Worm (Caenorhabditis elegans) whole organism, L3 larva: ENCODE measurements around the gene his-18.

Experiments used
- ama-1 ChIP-seq: fragments of 150-350 bp; optimal IDR thresholded peaks from 2 replicates; lab custom pipeline; 2018
- elt-2 ChIP-seq: sonication (generic microtip); optimal IDR thresholded peaks from 2 replicates; lab custom pipeline; 2016; ENCODE audit warnings: missing genetic modification reagents, mild to moderate bottlenecking, missing genetic modification characterization, missing compliant biosample characterization
- fkh-10 ChIP-seq: sonication (generic microtip); optimal IDR thresholded peaks from 2 replicates; lab custom pipeline; 2017; ENCODE audit warnings: missing biosample characterization, missing genetic modification reagents, missing genetic modification characterization
- fkh-2 ChIP-seq: fragments of 150-350 bp; optimal IDR thresholded peaks from 2 replicates; lab custom pipeline; 2014; ENCODE audit warnings: missing biosample characterization, missing genetic modification reagents, missing genetic modification characterization
- nfya-1 ChIP-seq: sonication (generic microtip); optimal IDR thresholded peaks from 2 replicates; lab custom pipeline; 2017; ENCODE audit warnings: missing genetic modification characterization, mild to moderate bottlenecking, missing compliant biosample characterization, antibody characterized with exemption, moderate library complexity; ENCODE audit not compliant: insufficient read depth
- nhr-28 ChIP-seq: fragments of 150-350 bp; optimal IDR thresholded peaks from 2 replicates; lab custom pipeline; 2014; ENCODE audit warnings: missing biosample characterization, missing genetic modification characterization

DNA sequence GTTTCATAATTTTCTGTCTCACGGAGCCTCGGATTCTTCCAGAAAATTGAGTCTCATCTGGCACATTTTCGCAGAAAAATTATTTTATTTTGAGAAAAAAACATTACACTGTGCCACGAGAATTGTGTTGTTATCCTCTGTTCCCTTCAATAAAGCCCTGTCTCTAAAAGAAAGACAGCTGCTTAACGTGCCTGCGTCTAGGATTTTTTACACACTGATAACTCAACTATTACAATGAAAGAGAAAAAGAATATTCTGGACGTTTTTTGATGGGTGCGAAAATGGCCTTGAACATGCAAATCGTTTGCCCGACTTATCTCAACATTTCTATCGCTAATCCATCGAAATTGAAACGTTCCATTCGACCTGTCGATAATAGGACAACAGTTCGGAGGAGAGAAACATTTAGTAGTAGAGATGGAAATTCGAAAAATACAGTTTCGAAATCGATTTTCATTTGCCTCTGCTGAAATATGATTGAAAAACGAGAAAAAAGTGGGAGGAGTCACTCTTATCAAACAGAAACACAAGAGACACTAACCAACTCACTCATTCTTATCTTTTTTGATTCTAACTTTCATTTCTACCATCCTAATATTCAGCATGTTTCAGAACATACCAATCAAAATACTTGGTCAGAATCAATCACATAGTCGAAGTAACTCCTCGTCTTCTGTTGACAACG lies 38.9 kb downstream of the his-18 start:
- TF ChIP-seq nhr-28 (tag; lab: Kevin White, UChicago) (no peak), ama-1 (lab: Kevin White, UChicago) (no peak), fkh-10 (no peak), fkh-2 (no peak), nfya-1 (peak; percentile 29), elt-2 (tag; lab: Kevin White, UChicago) (peak; percentile 67)
